Fruit fly (Drosophila melanogaster) whole organism, embryonic: ENCODE data around the gene PhKgamma.
A peak's percentile ranks its signal among the peaks of the same experiment; 100 is the strongest.

ENCODE experiments used
- Ada2b ChIP-seq: fragments of 200-800 bp; sonication (Bioruptor generic); IDR thresholded peaks from 2 replicates; pipeline ENCODE4 v1.3.6; 2022; ENCODE audit warnings: missing biosample characterization, missing genetic modification characterization
- Atf-2 ChIP-seq: fragments of 200-800 bp; sonication (Bioruptor generic); optimal IDR thresholded peaks from 2 replicates; lab custom pipeline; 2016; ENCODE audit warnings: missing biosample characterization, missing genetic modification characterization
- Blimp-1 ChIP-seq: fragments of 200-800 bp; sonication (Bioruptor generic); optimal IDR thresholded peaks from 3 replicates; lab custom pipeline; 2018; ENCODE audit warnings: missing biosample characterization, missing genetic modification characterization, mild to moderate bottlenecking, moderate library complexity, missing genetic modification reagents
- CG10654 ChIP-seq: fragments of 200-800 bp; sonication (Bioruptor generic); optimal IDR thresholded peaks from 2 replicates; lab custom pipeline; 2016; ENCODE audit warnings: missing biosample characterization, missing genetic modification characterization
- CG10979 ChIP-seq: fragments of 200-800 bp; sonication (Bioruptor generic); optimal IDR thresholded peaks from 2 replicates; lab custom pipeline; 2018; ENCODE audit warnings: missing biosample characterization, mild to moderate bottlenecking, missing genetic modification characterization, moderate library complexity
- CG11504 ChIP-seq: fragments of 200-800 bp; sonication (Bioruptor generic); optimal IDR thresholded peaks from 3 replicates; lab custom pipeline; 2019; ENCODE audit warnings: missing biosample characterization, mild to moderate bottlenecking, missing genetic modification characterization, moderate library complexity
- CG13287 ChIP-seq: fragments of 200-800 bp; sonication (Bioruptor generic); IDR thresholded peaks from 2 replicates; pipeline ENCODE4 v1.3.6; 2022; ENCODE audit warnings: missing biosample characterization, missing genetic modification characterization; ENCODE audit not compliant: partially characterized antibody
- CG13424 ChIP-seq: fragments of 200-800 bp; sonication (Bioruptor generic); optimal IDR thresholded peaks from 2 replicates; lab custom pipeline; 2019; ENCODE audit warnings: missing biosample characterization, mild to moderate bottlenecking, missing genetic modification characterization, moderate library complexity
- CG13894 ChIP-seq: fragments of 200-800 bp; sonication (Bioruptor generic); optimal IDR thresholded peaks from 3 replicates; lab custom pipeline; 2018; ENCODE audit warnings: missing biosample characterization, mild to moderate bottlenecking, missing genetic modification characterization, moderate library complexity
- CG14965 ChIP-seq: fragments of 200-800 bp; sonication (Bioruptor generic); optimal IDR thresholded peaks from 2 replicates; lab custom pipeline; 2016; ENCODE audit warnings: missing biosample characterization, missing genetic modification characterization, borderline replicate concordance
- CG15696 ChIP-seq: fragments of 200-800 bp; sonication (Bioruptor generic); optimal IDR thresholded peaks from 2 replicates; lab custom pipeline; 2019; ENCODE audit warnings: missing biosample characterization, mild to moderate bottlenecking, missing genetic modification characterization, moderate library complexity
- CG17359 ChIP-seq: fragments of 200-800 bp; sonication (Bioruptor generic); optimal IDR thresholded peaks from 3 replicates; lab custom pipeline; 2018; ENCODE audit warnings: missing biosample characterization, mild to moderate bottlenecking, missing genetic modification characterization, moderate library complexity
- CG18619 ChIP-seq: fragments of 200-800 bp; sonication (Bioruptor generic); optimal IDR thresholded peaks from 3 replicates; lab custom pipeline; 2017; ENCODE audit warnings: missing biosample characterization, mild to moderate bottlenecking, missing genetic modification characterization
- CG2875 ChIP-seq: fragments of 200-800 bp; sonication (Bioruptor generic); optimal IDR thresholded peaks from 2 replicates; lab custom pipeline; 2017; ENCODE audit warnings: missing biosample characterization, mild to moderate bottlenecking, missing genetic modification characterization, missing genetic modification reagents
- CG33213 ChIP-seq: fragments of 200-800 bp; sonication (Bioruptor generic); optimal IDR thresholded peaks from 3 replicates; lab custom pipeline; 2016; ENCODE audit warnings: missing biosample characterization, missing genetic modification characterization
- CG6175 ChIP-seq: fragments of 200-800 bp; sonication (Bioruptor generic); IDR thresholded peaks from 3 replicates; pipeline ENCODE4 v1.3.6; 2022; ENCODE audit warnings: missing biosample characterization, missing genetic modification characterization
- CG6689 ChIP-seq: fragments of 200-800 bp; sonication (Bioruptor generic); IDR thresholded peaks from 2 replicates; pipeline ENCODE4 v1.3.6; 2022; ENCODE audit warnings: missing biosample characterization, missing genetic modification characterization
- CG7556 ChIP-seq: fragments of 200-800 bp; sonication (Bioruptor generic); optimal IDR thresholded peaks from 2 replicates; lab custom pipeline; 2017; ENCODE audit warnings: missing biosample characterization, mild to moderate bottlenecking, missing genetic modification characterization
- CG8281 ChIP-seq: fragments of 200-800 bp; sonication (Bioruptor generic); optimal IDR thresholded peaks from 2 replicates; lab custom pipeline; 2018; ENCODE audit warnings: missing biosample characterization, mild to moderate bottlenecking, missing genetic modification characterization, moderate library complexity
- CG9817 ChIP-seq: fragments of 200-800 bp; sonication (Bioruptor generic); optimal IDR thresholded peaks from 2 replicates; lab custom pipeline; 2018; ENCODE audit warnings: missing biosample characterization, mild to moderate bottlenecking, missing genetic modification characterization, moderate library complexity
- Chrac-16 ChIP-seq: fragments of 200-800 bp; sonication (Bioruptor generic); optimal IDR thresholded peaks from 3 replicates; lab custom pipeline; 2016; ENCODE audit warnings: missing biosample characterization, missing genetic modification characterization
- Ets65A ChIP-seq: fragments of 200-800 bp; sonication (Bioruptor generic); peaks from one replicate; lab custom pipeline; 2016; ENCODE audit warnings: missing biosample characterization, missing genetic modification characterization
- Fer1 ChIP-seq: fragments of 200-800 bp; sonication (Bioruptor generic); optimal IDR thresholded peaks from 2 replicates; lab custom pipeline; 2017; ENCODE audit warnings: missing biosample characterization, mild to moderate bottlenecking, missing genetic modification characterization
- HLH54F ChIP-seq: fragments of 200-800 bp; sonication (Bioruptor generic); optimal IDR thresholded peaks from 3 replicates; lab custom pipeline; 2016; ENCODE audit warnings: missing biosample characterization, missing genetic modification characterization
- Hmx ChIP-seq: fragments of 200-800 bp; sonication (Bioruptor generic); optimal IDR thresholded peaks from 2 replicates; lab custom pipeline; 2016; ENCODE audit warnings: missing biosample characterization, missing genetic modification characterization
- Lpt ChIP-seq: fragments of >200 bp; optimal IDR thresholded peaks from 2 replicates; lab custom pipeline; 2018; ENCODE audit warnings: missing biosample characterization, missing genetic modification characterization
- Max ChIP-seq: fragments of 200-800 bp; sonication (Bioruptor generic); optimal IDR thresholded peaks from 2 replicates; lab custom pipeline; 2016; ENCODE audit warnings: missing biosample characterization, mild to moderate bottlenecking, missing genetic modification characterization
- Med ChIP-seq: fragments of 200-800 bp; sonication (Bioruptor generic); peaks from one replicate; lab custom pipeline; 2016; ENCODE audit warnings: missing biosample characterization, missing genetic modification characterization, mild to moderate bottlenecking, inconsistent platforms, moderate library complexity
- Mrtf ChIP-seq: fragments of 200-800 bp; sonication (Bioruptor generic); IDR thresholded peaks from 3 replicates; pipeline ENCODE4 v1.3.6; 2022; ENCODE audit warnings: missing biosample characterization, missing genetic modification characterization
- NC2α ChIP-seq: fragments of 200-800 bp; sonication (Bioruptor generic); optimal IDR thresholded peaks from 2 replicates; lab custom pipeline; 2016; ENCODE audit warnings: missing biosample characterization, missing genetic modification characterization
- Ssrp ChIP-seq: fragments of 200-800 bp; sonication (Bioruptor generic); optimal IDR thresholded peaks from 2 replicates; lab custom pipeline; 2018; ENCODE audit warnings: missing biosample characterization, mild to moderate bottlenecking, missing genetic modification characterization, moderate library complexity
- Tbp ChIP-seq: fragments of >200 bp; optimal IDR thresholded peaks from 2 replicates; lab custom pipeline; 2018; ENCODE audit warnings: missing biosample characterization, missing genetic modification characterization
- aop ChIP-seq: fragments of 200-800 bp; sonication (Bioruptor generic); IDR thresholded peaks from 2 replicates; pipeline ENCODE4 v1.3.6; 2022; ENCODE audit warnings: missing biosample characterization, missing genetic modification characterization
- chif ChIP-seq, 2 experiments: fragments of 200-800 bp; sonication (Bioruptor generic); optimal IDR thresholded peaks; 3 replicates each; lab custom pipeline; 2016; ENCODE audit warnings: missing biosample characterization in 2 of 2, missing genetic modification characterization in 2 of 2
- crp ChIP-seq, 2 experiments: fragments of 200-800 bp; sonication (Bioruptor generic); optimal IDR thresholded peaks; 2 replicates in 1 of 2; 3 replicates in 1 of 2; lab custom pipeline; 2017; ENCODE audit warnings: missing biosample characterization in 2 of 2, missing genetic modification characterization in 2 of 2, mild to moderate bottlenecking in 1 of 2, moderate library complexity in 1 of 2
- dmrt99B ChIP-seq: fragments of 200-800 bp; sonication (Bioruptor generic); optimal IDR thresholded peaks from 2 replicates; lab custom pipeline; 2018; ENCODE audit warnings: missing biosample characterization, mild to moderate bottlenecking, missing genetic modification characterization, moderate library complexity
- her ChIP-seq: fragments of 200-800 bp; sonication (Bioruptor generic); optimal IDR thresholded peaks from 2 replicates; lab custom pipeline; 2016; ENCODE audit warnings: missing biosample characterization, missing genetic modification characterization
- inv ChIP-seq: fragments of 200-800 bp; sonication (Bioruptor generic); IDR thresholded peaks from 2 replicates; pipeline ENCODE4 v1.3.6; 2022; ENCODE audit warnings: missing biosample characterization, missing genetic modification characterization; ENCODE audit not compliant: partially characterized antibody
- lab ChIP-seq: fragments of 200-800 bp; sonication (Bioruptor generic); optimal IDR thresholded peaks from 3 replicates; lab custom pipeline; 2017; ENCODE audit warnings: missing biosample characterization, missing genetic modification characterization, mild to moderate bottlenecking, moderate library complexity, missing genetic modification reagents
- mirr ChIP-seq: fragments of 200-800 bp; sonication (Bioruptor generic); optimal IDR thresholded peaks from 3 replicates; lab custom pipeline; 2018; ENCODE audit warnings: missing biosample characterization, mild to moderate bottlenecking, missing genetic modification characterization
- onecut ChIP-seq: fragments of 200-800 bp; sonication (Bioruptor generic); IDR thresholded peaks from 2 replicates; pipeline ENCODE4 v1.3.6; 2022; ENCODE audit warnings: missing biosample characterization, missing genetic modification characterization
- pan ChIP-seq, 4 experiments: fragments of >200 bp in 3 of 4; fragments of 200-800 bp in 1 of 4; sonication (Bioruptor generic) in 1 of 4; optimal IDR thresholded peaks in 3 of 4; IDR thresholded peaks in 1 of 4; 2 replicates each; pipeline versions ENCODE4 v1.3.6 to Lab custom; 2017 to 2022; ENCODE audit warnings: missing biosample characterization in 2 of 4, missing genetic modification characterization in 2 of 4, mixed read lengths in 1 of 4
- pfk ChIP-seq: fragments of 200-800 bp; sonication (Bioruptor generic); optimal IDR thresholded peaks from 2 replicates; lab custom pipeline; 2018; ENCODE audit warnings: missing biosample characterization, mild to moderate bottlenecking, missing genetic modification characterization, moderate library complexity
- phol ChIP-seq: fragments of 200-800 bp; sonication (Bioruptor generic); optimal IDR thresholded peaks from 3 replicates; lab custom pipeline; 2018; ENCODE audit warnings: missing biosample characterization, mild to moderate bottlenecking, missing genetic modification characterization, moderate library complexity
- pnt ChIP-seq: fragments of 200-800 bp; sonication (Bioruptor generic); optimal IDR thresholded peaks from 3 replicates; lab custom pipeline; 2016; ENCODE audit warnings: missing biosample characterization, missing genetic modification characterization
- salm ChIP-seq: fragments of 200-800 bp; sonication (Bioruptor generic); optimal IDR thresholded peaks from 2 replicates; lab custom pipeline; 2018; ENCODE audit warnings: missing biosample characterization, mild to moderate bottlenecking, missing genetic modification characterization
- so ChIP-seq: fragments of 200-800 bp; sonication (Bioruptor generic); IDR thresholded peaks from 3 replicates; pipeline ENCODE4 v1.3.6; 2022; ENCODE audit warnings: missing biosample characterization, missing genetic modification characterization
- ssp ChIP-seq: fragments of 200-800 bp; sonication (Bioruptor generic); IDR thresholded peaks from 2 replicates; pipeline ENCODE4 v1.3.6; 2022; ENCODE audit warnings: missing biosample characterization, missing genetic modification characterization
- tin ChIP-seq: fragments of 200-800 bp; sonication (Bioruptor generic); optimal IDR thresholded peaks from 3 replicates; lab custom pipeline; 2016; ENCODE audit warnings: missing biosample characterization, missing genetic modification characterization
- tll ChIP-seq, 2 experiments: fragments of 200-800 bp in 1 of 2; fragments of >200 bp in 1 of 2; sonication (Bioruptor generic) in 1 of 2; optimal IDR thresholded peaks; 2 replicates each; lab custom pipeline; 2017 to 2019; ENCODE audit warnings: missing biosample characterization in 2 of 2, missing genetic modification characterization in 2 of 2, mild to moderate bottlenecking in 1 of 2, moderate library complexity in 1 of 2

PhKgamma gene

dm6 chrX:11651420-11651819 lies 43.5 kb upstream of the PhKgamma start (continued):
- TF ChIP-seq inv (GFP tag; lab: Robert Waterston, UW): no peak
- peak; percentile 22 for TF ChIP-seq CG11504 (tag; lab: Kevin White, UChicago)
- TF ChIP-seq CG15696 (tag; lab: Kevin White, UChicago): no peak
- TF ChIP-seq dmrt99B (tag; lab: Kevin White, UChicago): peak; percentile 20
- TF ChIP-seq phol (tag; lab: Kevin White, UChicago): peak; percentile 3
- TF ChIP-seq lab: no peak
- no peak for TF ChIP-seq CG6175
- TF ChIP-seq CG17359 (tag; lab: Kevin White, UChicago): no peak
- no peak for TF ChIP-seq chif (GFP tag; optimal IDR thresholded peaks at IDR 0.05; lab: Kevin White, UChicago)
- peak; percentile 75 for TF ChIP-seq CG8281 (tag; lab: Kevin White, UChicago)
- TF ChIP-seq onecut (GFP tag; lab: Robert Waterston, UW): no peak
- TF ChIP-seq pan (optimal IDR thresholded peaks at IDR 0.05; lab: Kevin White, UChicago): no peak
- no peak for TF ChIP-seq pan (GFP tag; optimal IDR thresholded peaks at IDR 0.05 in 1 of 2, IDR thresholded peaks at IDR 0.05 in 1 of 2)
- no peak for TF ChIP-seq Lpt (GFP tag; lab: Kevin White, UChicago)
- TF ChIP-seq CG10979 (tag; lab: Kevin White, UChicago): peak; percentile 56
- TF ChIP-seq Max (GFP tag; lab: Kevin White, UChicago): no peak
- no peak for TF ChIP-seq mirr (GFP tag; lab: Kevin White, UChicago)
- no peak for TF ChIP-seq HLH54F (GFP tag; lab: Kevin White, UChicago)
- TF ChIP-seq pfk: no peak
- TF ChIP-seq CG2875: no peak
- no peak for TF ChIP-seq CG33213 (GFP tag; lab: Kevin White, UChicago)
- TF ChIP-seq CG7556 (GFP tag; lab: Kevin White, UChicago): no peak
- no peak for TF ChIP-seq her (GFP tag; lab: Kevin White, UChicago)
- TF ChIP-seq Ets65A (GFP tag; lab: Kevin White, UChicago): peak; percentile 39
- no peak for TF ChIP-seq NC2α (GFP tag; lab: Kevin White, UChicago)
- no peak for TF ChIP-seq pnt (GFP tag; lab: Kevin White, UChicago)
- TF ChIP-seq CG9817 (tag; lab: Kevin White, UChicago): no peak
- peak; percentile 14 for TF ChIP-seq Med
- no peak for TF ChIP-seq CG13424 (tag; lab: Kevin White, UChicago)
- TF ChIP-seq Fer1: no peak
- TF ChIP-seq Atf-2: no peak
- no peak for TF ChIP-seq Ssrp (tag; lab: Kevin White, UChicago)
- no peak for TF ChIP-seq crp (GFP tag; optimal IDR thresholded peaks at IDR 0.05; lab: Kevin White, UChicago)

- TF ChIP-seq Chrac-16 (GFP tag; lab: Kevin White, UChicago): no peak
- TF ChIP-seq CG6689 (GFP tag; lab: Robert Waterston, UW): peak; percentile 46
- TF ChIP-seq tll (GFP tag; optimal IDR thresholded peaks at IDR 0.05; lab: Kevin White, UChicago): no peak
- TF ChIP-seq Tbp: no peak
- TF ChIP-seq mirr (GFP tag; lab: Kevin White, UChicago): no peak
- no peak for TF ChIP-seq CG10654 (GFP tag; lab: Kevin White, UChicago)
- no peak for TF ChIP-seq Mrtf (GFP tag; lab: Robert Waterston, UW)
- TF ChIP-seq Hmx (GFP tag; lab: Kevin White, UChicago): no peak
- TF ChIP-seq crp (GFP tag; optimal IDR thresholded peaks at IDR 0.05; lab: Kevin White, UChicago): no peak
- no peak for TF ChIP-seq CG13894 (tag; lab: Kevin White, UChicago)
- no peak for TF ChIP-seq aop (GFP tag; lab: Robert Waterston, UW)
- peak; percentile 40 for TF ChIP-seq tin
- TF ChIP-seq Ada2b (GFP tag; lab: Robert Waterston, UW): peak; percentile 49; the same call in 1 of the 2 replicates
- TF ChIP-seq Blimp-1: peak; percentile 34
- TF ChIP-seq so: no peak
- no peak for TF ChIP-seq inv (GFP tag; lab: Robert Waterston, UW)
- TF ChIP-seq CG14965: no peak
- no peak for TF ChIP-seq salm (tag; lab: Kevin White, UChicago)
- TF ChIP-seq CG13287 (GFP tag; lab: Robert Waterston, UW): no peak
- no peak for TF ChIP-seq ssp (GFP tag; lab: Robert Waterston, UW)
- TF ChIP-seq CG18619: no peak
These were observed 41.9 kb upstream of the PhKgamma start for dm6 chrX:11652991-11653390.
